Worm (Caenorhabditis elegans) whole organism, early embryonic: Measurements from ENCODE around the gene F26F4.9.
A peak's percentile ranks its signal among the peaks of the same experiment; 100 is the strongest.

Source experiments
- B0310.2 ChIP-seq: sonication (generic microtip); optimal IDR thresholded peaks from 2 replicates; lab custom pipeline; 2016; ENCODE audit warnings: mild to moderate bottlenecking, missing genetic modification characterization, missing compliant biosample characterization
- F13C5.2 ChIP-seq: sonication (generic microtip); optimal IDR thresholded peaks from 2 replicates; lab custom pipeline; 2017; ENCODE audit warnings: mild to moderate bottlenecking, missing genetic modification characterization, inconsistent platforms, missing compliant biosample characterization
- aly-1 ChIP-seq: sonication (generic microtip); optimal IDR thresholded peaks from 2 replicates; lab custom pipeline; 2016; ENCODE audit warnings: missing genetic modification characterization, missing compliant biosample characterization
- ama-1 ChIP-seq: fragments of 150-350 bp; optimal IDR thresholded peaks from 2 replicates; lab custom pipeline; 2014
- ceh-13 ChIP-seq: fragments of 200-800 bp; sonication (Bioruptor generic); optimal IDR thresholded peaks from 2 replicates; lab custom pipeline; 2018; ENCODE audit warnings: mild to moderate bottlenecking, missing genetic modification characterization, missing compliant biosample characterization
- ceh-36 ChIP-seq: sonication (generic microtip); optimal IDR thresholded peaks from 2 replicates; lab custom pipeline; 2016; ENCODE audit warnings: missing genetic modification characterization, inconsistent platforms, missing compliant biosample characterization
- ets-7 ChIP-seq: sonication (generic microtip); optimal IDR thresholded peaks from 2 replicates; lab custom pipeline; 2016; ENCODE audit warnings: missing genotype, missing genetic modification characterization, missing compliant biosample characterization
- flt-1 ChIP-seq: fragments of 200-800 bp; sonication (Bioruptor generic); IDR thresholded peaks from 2 replicates; pipeline ENCODE4 v1.3.6; 2022; ENCODE audit warnings: missing genetic modification characterization, missing compliant biosample characterization
- hmbx-1 ChIP-seq: sonication (generic microtip); optimal IDR thresholded peaks from 2 replicates; lab custom pipeline; 2016; ENCODE audit warnings: mild to moderate bottlenecking, missing genetic modification characterization, missing compliant biosample characterization
- hmg-4 ChIP-seq: fragments of 200-800 bp; sonication (Bioruptor generic); optimal IDR thresholded peaks from 2 replicates; lab custom pipeline; 2018; ENCODE audit warnings: mild to moderate bottlenecking, missing genetic modification characterization, missing compliant biosample characterization
- hnd-1 ChIP-seq: sonication (generic microtip); optimal IDR thresholded peaks from 2 replicates; lab custom pipeline; 2016; ENCODE audit warnings: missing genetic modification characterization, missing compliant biosample characterization
- pes-1 ChIP-seq: fragments of 200-800 bp; sonication (Bioruptor generic); IDR thresholded peaks from 2 replicates; pipeline ENCODE4 v1.3.6; 2022; ENCODE audit warnings: missing genetic modification reagents, missing genetic modification characterization, missing compliant biosample characterization
- scrt-1 ChIP-seq: fragments of 200-800 bp; sonication (Bioruptor generic); IDR thresholded peaks from 2 replicates; pipeline ENCODE4 v1.3.6; 2022; ENCODE audit warnings: missing genetic modification characterization, missing compliant biosample characterization
- sea-1 ChIP-seq: fragments of 200-800 bp; sonication (Bioruptor generic); conservative IDR thresholded peaks from 2 replicates; pipeline ENCODE4 v1.3.6; 2022; ENCODE audit warnings: missing genetic modification characterization, missing compliant biosample characterization
- tbx-11 ChIP-seq: fragments of 200-800 bp; sonication (Bioruptor generic); IDR thresholded peaks from 2 replicates; pipeline ENCODE4 v1.3.6; 2022; ENCODE audit warnings: missing genetic modification characterization, missing compliant biosample characterization
- tbx-37 ChIP-seq: fragments of 200-800 bp; sonication (Bioruptor generic); conservative IDR thresholded peaks from 2 replicates; pipeline ENCODE4 v1.3.6; 2022; ENCODE audit warnings: missing genetic modification reagents, missing genetic modification characterization, missing compliant biosample characterization
- tra-4 ChIP-seq: sonication (generic microtip); optimal IDR thresholded peaks from 2 replicates; lab custom pipeline; 2017; ENCODE audit warnings: missing genetic modification characterization, missing compliant biosample characterization

Gene F26F4.9

DNA sequence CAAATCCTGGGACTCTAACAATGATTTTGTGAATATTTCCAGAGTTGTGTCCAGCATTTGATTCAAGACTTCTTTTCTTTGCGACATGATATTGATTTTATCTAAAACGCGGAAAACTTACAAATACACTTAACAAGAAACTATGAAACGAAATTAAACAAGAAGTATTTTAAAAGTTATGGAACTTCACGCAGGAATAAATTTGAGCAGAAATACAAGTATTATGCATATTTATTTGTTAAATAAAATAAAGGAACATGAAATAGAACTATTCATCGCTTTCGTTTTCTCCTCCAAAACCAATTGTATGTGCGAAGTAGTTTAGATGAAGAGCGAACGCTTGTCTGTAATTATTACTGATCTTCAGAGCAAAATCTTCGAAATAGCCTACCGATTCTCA, 8.5 kb downstream of the F26F4.9 start, which contains the start of gene kbp-2:
TSS of gene kbp-2 (minus strand) at position 101 of the 400 bp plus-strand sequence.
- TF ChIP-seq ceh-13 (GFP tag; lab: Kevin White, UChicago) = no peak
- TF ChIP-seq hmg-4 (GFP tag; lab: Kevin White, UChicago) = no peak
- no peak for TF ChIP-seq B0310.2
- no peak for TF ChIP-seq ets-7 (tag; lab: Kevin White, UChicago)
- no peak for TF ChIP-seq ama-1 (lab: Kevin White, UChicago)
- TF ChIP-seq flt-1 (GFP tag; lab: Robert Waterston, UW) = no peak
- TF ChIP-seq ceh-36 (tag; lab: Kevin White, UChicago) = no peak
- no peak for TF ChIP-seq pes-1 (GFP tag; lab: Robert Waterston, UW)
- no peak for TF ChIP-seq tbx-37 (GFP tag; lab: Robert Waterston, UW)
- TF ChIP-seq tra-4 (tag; lab: Kevin White, UChicago) = no peak
- no peak for TF ChIP-seq hmbx-1 (tag; lab: Kevin White, UChicago)
- no peak for TF ChIP-seq tbx-11
- no peak for TF ChIP-seq hnd-1 (tag; lab: Kevin White, UChicago)
- TF ChIP-seq scrt-1 (GFP tag; lab: Robert Waterston, UW) = no peak
- TF ChIP-seq sea-1 (GFP tag; lab: Robert Waterston, UW) = no peak

DNA sequence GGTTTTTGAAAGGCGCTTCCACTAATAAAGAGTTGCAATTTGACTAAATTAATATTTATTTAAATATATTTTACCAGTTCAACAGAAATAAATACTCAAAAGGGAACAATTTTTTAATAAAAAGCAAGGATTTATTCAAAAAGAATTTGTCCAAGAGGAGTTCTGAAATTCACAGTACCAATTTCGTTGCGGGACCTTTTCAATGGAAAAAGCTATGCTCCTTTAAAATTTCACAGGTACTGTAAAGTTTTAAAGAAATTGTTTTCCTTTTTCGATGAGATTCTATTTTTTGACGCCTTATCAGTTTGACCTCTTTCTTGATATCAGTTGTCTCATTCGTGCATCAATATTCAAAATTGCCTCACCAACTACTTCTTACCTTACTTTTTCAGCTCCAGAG, 12.1 kb downstream of the F26F4.9 start, which contains the start of gene tag-340:
TSS of gene tag-340 (plus strand) at position 249 of the 400 bp plus-strand sequence.
- TF ChIP-seq pes-1 (GFP tag; lab: Robert Waterston, UW) = no peak
- no peak for TF ChIP-seq flt-1 (GFP tag; lab: Robert Waterston, UW)
- TF ChIP-seq tbx-11 = no peak
- TF ChIP-seq tra-4 (tag; lab: Kevin White, UChicago) = no peak
- TF ChIP-seq hnd-1 (tag; lab: Kevin White, UChicago) = no peak
- TF ChIP-seq tbx-37 (GFP tag; lab: Robert Waterston, UW) = no peak
- no peak for TF ChIP-seq hmbx-1 (tag; lab: Kevin White, UChicago)

- TF ChIP-seq sea-1 (GFP tag; lab: Robert Waterston, UW) = 0 out of 2 replicates have a peak, but pooled peaks have one; percentile 14
- no peak for TF ChIP-seq ama-1 (lab: Kevin White, UChicago)
- peak; percentile 55; the same call in 1 of the 2 replicates for TF ChIP-seq scrt-1 (GFP tag; lab: Robert Waterston, UW)
- peak; percentile 5 for TF ChIP-seq ets-7 (tag; lab: Kevin White, UChicago)
- no peak for TF ChIP-seq tbx-11
- peak; percentile 87 for TF ChIP-seq F13C5.2 (tag; lab: Kevin White, UChicago)
- peak; percentile 91 for TF ChIP-seq hmg-4 (GFP tag; lab: Kevin White, UChicago)
- peak; percentile 19 for TF ChIP-seq B0310.2
Observed at ce11 chrIII:4899728-4900127, 12.6 kb downstream of the F26F4.9 start.

ce11 chrIII:4899035-4899578, 13.2 kb downstream of the F26F4.9 start, which contains the start of gene nhl-2:
TSS of gene nhl-2 (minus strand) at chrIII:4899085.
- TF ChIP-seq F13C5.2 (tag; lab: Kevin White, UChicago) (no peak), flt-1 (GFP tag; lab: Robert Waterston, UW) (no peak), tra-4 (tag; lab: Kevin White, UChicago) (no peak), hmbx-1 (tag; lab: Kevin White, UChicago) (no peak), sea-1 (GFP tag; lab: Robert Waterston, UW) (no peak), hnd-1 (tag; lab: Kevin White, UChicago) (no peak), ets-7 (tag; lab: Kevin White, UChicago) (no peak), pes-1 (GFP tag; lab: Robert Waterston, UW) (no peak), ceh-13 (GFP tag; lab: Kevin White, UChicago) (no peak), ceh-36 (tag; lab: Kevin White, UChicago) (no peak), tbx-11 (no peak), B0310.2 (no peak)

- no peak for TF ChIP-seq aly-1
- no peak for TF ChIP-seq hmg-4 (GFP tag; lab: Kevin White, UChicago)
- no peak for TF ChIP-seq hnd-1 (tag; lab: Kevin White, UChicago)
- TF ChIP-seq tra-4 (tag; lab: Kevin White, UChicago) = no peak
- no peak for TF ChIP-seq ceh-36 (tag; lab: Kevin White, UChicago)
- no peak for TF ChIP-seq F13C5.2 (tag; lab: Kevin White, UChicago)
- no peak for TF ChIP-seq B0310.2
- no peak for TF ChIP-seq hmbx-1 (tag; lab: Kevin White, UChicago)
- no peak for TF ChIP-seq pes-1 (GFP tag; lab: Robert Waterston, UW)
- no peak for TF ChIP-seq sea-1 (GFP tag; lab: Robert Waterston, UW)
- no peak for TF ChIP-seq tbx-11
- no peak for TF ChIP-seq tbx-37 (GFP tag; lab: Robert Waterston, UW)
- TF ChIP-seq flt-1 (GFP tag; lab: Robert Waterston, UW) = no peak
- TF ChIP-seq ets-7 (tag; lab: Kevin White, UChicago) = no peak
- TF ChIP-seq scrt-1 (GFP tag; lab: Robert Waterston, UW) = no peak
- TF ChIP-seq ceh-13 (GFP tag; lab: Kevin White, UChicago) = no peak
- no peak for TF ChIP-seq ama-1 (lab: Kevin White, UChicago)
Observed at ce11 chrIII:4895313-4895712, 17.0 kb downstream of the F26F4.9 start.

DNA sequence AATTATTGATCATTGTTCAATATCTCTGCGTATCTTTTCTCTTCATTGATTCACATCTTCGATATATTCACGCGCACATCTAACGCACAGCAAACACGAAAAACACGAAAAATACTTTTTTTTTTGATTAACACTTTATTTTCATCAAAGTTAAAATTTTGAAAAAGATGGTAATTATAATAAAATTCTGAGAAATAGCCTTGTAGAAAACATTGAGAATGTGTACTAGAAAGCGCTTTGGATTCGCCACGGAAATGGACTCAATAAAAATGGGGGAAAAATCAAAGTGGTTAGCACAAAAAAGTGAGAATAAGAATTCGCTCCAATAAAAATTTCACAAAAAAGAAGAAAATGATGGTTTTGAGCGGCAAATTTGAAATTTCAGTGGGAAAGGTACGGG, 18.8 kb downstream of the F26F4.9 start, which contains the start of gene F26F4.6:
TSS of gene F26F4.6 (minus strand) at position 101 of the 400 bp plus-strand sequence.
- TF ChIP-seq aly-1 (no peak), F13C5.2 (tag; lab: Kevin White, UChicago) (no peak), ama-1 (lab: Kevin White, UChicago) (no peak), hnd-1 (tag; lab: Kevin White, UChicago) (no peak), sea-1 (GFP tag; lab: Robert Waterston, UW) (no peak), hmg-4 (GFP tag; lab: Kevin White, UChicago) (no peak), ceh-13 (GFP tag; lab: Kevin White, UChicago) (no peak), hmbx-1 (tag; lab: Kevin White, UChicago) (no peak), tbx-11 (no peak), ceh-36 (tag; lab: Kevin White, UChicago) (no peak), ets-7 (tag; lab: Kevin White, UChicago) (no peak), tra-4 (tag; lab: Kevin White, UChicago) (no peak), B0310.2 (no peak), pes-1 (GFP tag; lab: Robert Waterston, UW) (no peak), scrt-1 (GFP tag; lab: Robert Waterston, UW) (no peak), flt-1 (GFP tag; lab: Robert Waterston, UW) (no peak)
